Worm (Caenorhabditis elegans): ENCODE measurements around the gene smz-1.

The smz-1 gene

ce11 chrIV:12417536-12418195 is 37.2 kb upstream of the smz-1 start, which contains the start of gene F08G5.3 (continued):
- TF ChIP-seq Y56A3A.18 (GFP tag; IDR thresholded peaks at IDR 0.05): 0 out of 2 replicates have a peak, but pooled peaks have one; percentile 62
- TF ChIP-seq madf-8 (GFP tag; conservative IDR thresholded peaks at IDR 0.05): no peak; the same call in 1 of the 2 replicates
- TF ChIP-seq F10E7.11 (tag; optimal IDR thresholded peaks at IDR 0.05): no peak
- peak; percentile 77 for TF ChIP-seq nhr-90 (tag; optimal IDR thresholded peaks at IDR 0.05)
- TF ChIP-seq F23B12.7 (tag; optimal IDR thresholded peaks at IDR 0.05; ENCODE audit: insufficient read depth): peak; percentile 73
- TF ChIP-seq aptf-3 (GFP tag; IDR thresholded peaks at IDR 0.05): no peak
- peak; percentile 46 for TF ChIP-seq ceh-27 (GFP tag; optimal IDR thresholded peaks at IDR 0.05)
- TF ChIP-seq F22D6.2 (tag; optimal IDR thresholded peaks at IDR 0.05): peak; percentile 16
- TF ChIP-seq gei-17 (GFP tag; optimal IDR thresholded peaks at IDR 0.05): no peak
- peak; percentile 45 for TF ChIP-seq T26A5.8 (tag; optimal IDR thresholded peaks at IDR 0.05)
- TF ChIP-seq D2030.7 (GFP tag; IDR thresholded peaks at IDR 0.05): peak; percentile 91
- TF ChIP-seq bed-1 (GFP tag; IDR thresholded peaks at IDR 0.05): 0 out of 2 replicates have a peak, but pooled peaks have one; percentile 68
- TF ChIP-seq F52B5.7 (tag; optimal IDR thresholded peaks at IDR 0.05): peak; percentile 43
- peak in 1 of 3 experiments; percentile 77 for TF ChIP-seq lin-35 (GFP tag; optimal IDR thresholded peaks at IDR 0.05)
- TF ChIP-seq madf-10 (tag; optimal IDR thresholded peaks at IDR 0.05): peak; percentile 64
- no peak for TF ChIP-seq ztf-22 (GFP tag; optimal IDR thresholded peaks at IDR 0.05)
- TF ChIP-seq somi-1 (GFP tag; optimal IDR thresholded peaks at IDR 0.05): peak; percentile 59
- TF ChIP-seq hrde-1 (tag; optimal IDR thresholded peaks at IDR 0.05; ENCODE audit: borderline replicate concordance): peak; percentile 67
- no peak for TF ChIP-seq F57A8.1 (GFP tag; optimal IDR thresholded peaks at IDR 0.05)
- TF ChIP-seq ceh-100 (GFP tag; IDR thresholded peaks at IDR 0.05): 0 out of 2 replicates have a peak, but pooled peaks have one; percentile 28
- peak; percentile 60; the same call in 1 of the 2 replicates for TF ChIP-seq B0019.2 (GFP tag; conservative IDR thresholded peaks at IDR 0.05)
- peak; percentile 95 for TF ChIP-seq rpc-1 (optimal IDR thresholded peaks at IDR 0.05)
- peak; percentile 95 for TF ChIP-seq rpc-1 (tag; optimal IDR thresholded peaks at IDR 0.05)
- TF ChIP-seq sdz-38 (tag; optimal IDR thresholded peaks at IDR 0.05): no peak
- TF ChIP-seq snpc-1.3 (tag; optimal IDR thresholded peaks at IDR 0.05; ENCODE audit: insufficient read depth): peak; percentile 74
- TF ChIP-seq bed-2 (GFP tag; IDR thresholded peaks at IDR 0.05): no peak
- peak; percentile 82 for TF ChIP-seq mes-4 (tag; optimal IDR thresholded peaks at IDR 0.05)
- TF ChIP-seq B0035.1 (tag; optimal IDR thresholded peaks at IDR 0.05): no peak
- TF ChIP-seq him-1 (tag; optimal IDR thresholded peaks at IDR 0.05): peak; percentile 88
- TF ChIP-seq dox-1 (GFP tag; IDR thresholded peaks at IDR 0.05): peak; percentile 74
- TF ChIP-seq lin-54 (GFP tag; optimal IDR thresholded peaks at IDR 0.05): peak; percentile 60
- no peak for TF ChIP-seq pha-4 (tag; optimal IDR thresholded peaks at IDR 0.05)
- no peak for TF ChIP-seq ccch-3 (GFP tag; optimal IDR thresholded peaks at IDR 0.05)
- peak; percentile 82 for TF ChIP-seq snpc-4 (GFP tag; optimal IDR thresholded peaks at IDR 0.05)
- peak; percentile 14 to 81 (median 64) for TF ChIP-seq snpc-4 (tag; optimal IDR thresholded peaks at IDR 0.05)
- no peak for TF ChIP-seq ets-4 (GFP tag; optimal IDR thresholded peaks at IDR 0.05)
- no peak for TF ChIP-seq ztf-3 (GFP tag; optimal IDR thresholded peaks at IDR 0.05)
- peak; percentile 27; the same call in 1 of the 2 replicates for TF ChIP-seq egl-44 (GFP tag; IDR thresholded peaks at IDR 0.05)
- no peak for TF ChIP-seq nfya-1 (tag; optimal IDR thresholded peaks at IDR 0.05; ENCODE audit: borderline replicate concordance, insufficient read depth)
- peak; percentile 75 for TF ChIP-seq attf-6 (GFP tag; IDR thresholded peaks at IDR 0.05)
- no peak for TF ChIP-seq sea-2 (GFP tag; IDR thresholded peaks at IDR 0.05)
- TF ChIP-seq hlh-12 (tag; optimal IDR thresholded peaks at IDR 0.05): peak; percentile 38
- peak; percentile 23 for TF ChIP-seq nhr-80 (tag; optimal IDR thresholded peaks at IDR 0.05)
- TF ChIP-seq ceh-58 (GFP tag; IDR thresholded peaks at IDR 0.05): no peak
- TF ChIP-seq mel-28 (tag; optimal IDR thresholded peaks at IDR 0.05; ENCODE audit: borderline replicate concordance): no peak
- TF ChIP-seq madf-3 (GFP tag; IDR thresholded peaks at IDR 0.05): 0 out of 2 replicates have a peak, but pooled peaks have one; percentile 47

Data from whole organism, young adult.